Worm (Caenorhabditis elegans) whole organism, L4 larva: ENCODE data around the gene fbxa-199.

Experiments used
- F10B5.3 ChIP-seq: sonication (generic microtip); optimal IDR thresholded peaks from 2 replicates; lab custom pipeline; 2016; ENCODE audit warnings: mild to moderate bottlenecking, missing genetic modification characterization, missing compliant biosample characterization
- Y105C5A.15 ChIP-seq: fragments of 200-800 bp; sonication (Bioruptor generic); IDR thresholded peaks from 2 replicates; pipeline ENCODE4 v1.3.6; 2022; ENCODE audit warnings: missing genetic modification characterization, missing compliant biosample characterization
- Y48G9A.11 ChIP-seq: fragments of 200-800 bp; sonication (Bioruptor generic); IDR thresholded peaks from 2 replicates; pipeline ENCODE4 v1.3.6; 2022; ENCODE audit warnings: missing genetic modification reagents, missing genetic modification characterization, missing compliant biosample characterization
- Y75B8A.6 ChIP-seq: fragments of 200-800 bp; sonication (Bioruptor generic); IDR thresholded peaks from 2 replicates; pipeline ENCODE4 v1.3.6; 2022; ENCODE audit warnings: missing genetic modification reagents, missing genetic modification characterization, missing compliant biosample characterization
- attf-4 ChIP-seq: sonication (generic microtip); optimal IDR thresholded peaks from 3 replicates; lab custom pipeline; 2017; ENCODE audit warnings: missing biosample characterization, missing genetic modification characterization
- ceh-32 ChIP-seq: sonication (generic microtip); optimal IDR thresholded peaks from 2 replicates; lab custom pipeline; 2016; ENCODE audit warnings: mild to moderate bottlenecking, missing genetic modification characterization, missing compliant biosample characterization; ENCODE audit not compliant: poor library complexity
- ceh-82 ChIP-seq: sonication (generic microtip); optimal IDR thresholded peaks from 2 replicates; lab custom pipeline; 2017; ENCODE audit warnings: missing biosample characterization, missing genetic modification characterization
- ctbp-1 ChIP-seq: fragments of 200-800 bp; sonication (Bioruptor generic); IDR thresholded peaks from 2 replicates; pipeline ENCODE4 v1.3.6; 2022; ENCODE audit warnings: missing genetic modification reagents, missing genetic modification characterization, missing compliant biosample characterization
- daf-16 ChIP-seq, 3 experiments: sonication (generic microtip); optimal IDR thresholded peaks; 2 replicates each; lab custom pipeline; 2016 to 2017; ENCODE audit warnings: missing genetic modification characterization in 3 of 3, missing genetic modification reagents in 3 of 3, mild to moderate bottlenecking in 2 of 3, missing compliant biosample characterization in 2 of 3, missing biosample characterization in 1 of 3, moderate library complexity in 1 of 3
- dmd-9 ChIP-seq: fragments of 200-800 bp; sonication (Bioruptor generic); IDR thresholded peaks from 2 replicates; pipeline ENCODE4 v1.3.6; 2022; ENCODE audit warnings: missing genetic modification reagents, missing genetic modification characterization, missing compliant biosample characterization
- dpl-1 ChIP-seq: fragments of 150-350 bp; optimal IDR thresholded peaks from 2 replicates; lab custom pipeline; 2014; ENCODE audit warnings: missing biosample characterization, missing genetic modification reagents, missing genetic modification characterization
- duxl-1 ChIP-seq: sonication (generic microtip); optimal IDR thresholded peaks from 2 replicates; lab custom pipeline; 2016; ENCODE audit warnings: mild to moderate bottlenecking, missing genetic modification characterization, moderate library complexity, missing compliant biosample characterization; ENCODE audit not compliant: poor library complexity
- fos-1 ChIP-seq: fragments of 150-350 bp; optimal IDR thresholded peaks from 2 replicates; lab custom pipeline; 2014; ENCODE audit warnings: missing biosample characterization, missing genetic modification characterization
- gei-8 ChIP-seq: fragments of 200-800 bp; sonication (Bioruptor generic); optimal IDR thresholded peaks from 2 replicates; lab custom pipeline; 2018; ENCODE audit warnings: mild to moderate bottlenecking, missing genetic modification characterization, missing compliant biosample characterization
- hif-1 ChIP-seq, 2 experiments: sonication (generic microtip); optimal IDR thresholded peaks; 2 replicates each; lab custom pipeline; 2016 to 2017; ENCODE audit warnings: missing compliant biosample characterization in 2 of 2, missing genetic modification characterization in 2 of 2, missing genetic modification reagents in 2 of 2, missing genotype in 2 of 2, mild to moderate bottlenecking in 1 of 2
- lim-7 ChIP-seq: fragments of 200-800 bp; sonication (Bioruptor generic); IDR thresholded peaks from 2 replicates; pipeline ENCODE4 v1.3.6; 2022; ENCODE audit warnings: missing genetic modification characterization, missing compliant biosample characterization
- lin-1 ChIP-seq: fragments of 200-800 bp; sonication (Bioruptor generic); IDR thresholded peaks from 2 replicates; pipeline ENCODE4 v1.3.6; 2022; ENCODE audit warnings: missing genetic modification reagents, missing genetic modification characterization, missing compliant biosample characterization
- lin-38 ChIP-seq: fragments of 200-800 bp; sonication (Bioruptor generic); IDR thresholded peaks from 2 replicates; pipeline ENCODE4 v1.3.6; 2022; ENCODE audit warnings: missing genetic modification reagents, missing genetic modification characterization, missing compliant biosample characterization
- lsy-2 ChIP-seq, 2 experiments: fragments of 150-350 bp in 1 of 2; sonication (generic microtip) in 1 of 2; optimal IDR thresholded peaks; 2 replicates each; lab custom pipeline; 2014 to 2017; ENCODE audit warnings: missing biosample characterization in 2 of 2, missing genetic modification characterization in 2 of 2
- mes-2 ChIP-seq: sonication (generic microtip); optimal IDR thresholded peaks from 2 replicates; lab custom pipeline; 2016; ENCODE audit warnings: missing genotype, mild to moderate bottlenecking, missing genetic modification characterization, missing compliant biosample characterization; ENCODE audit not compliant: poor library complexity, severe bottlenecking
- mxl-3 ChIP-seq: fragments of 200-800 bp; sonication (Bioruptor generic); optimal IDR thresholded peaks from 2 replicates; lab custom pipeline; 2018; ENCODE audit warnings: mild to moderate bottlenecking, missing genetic modification characterization, missing compliant biosample characterization
- nhr-102 ChIP-seq: sonication (generic microtip); optimal IDR thresholded peaks from 2 replicates; lab custom pipeline; 2016; ENCODE audit warnings: mild to moderate bottlenecking, missing genetic modification characterization, moderate library complexity, missing compliant biosample characterization
- nhr-28 ChIP-seq: fragments of 150-350 bp; optimal IDR thresholded peaks from 2 replicates; lab custom pipeline; 2014; ENCODE audit warnings: missing biosample characterization, missing genetic modification characterization
- nhr-6 ChIP-seq: fragments of 150-350 bp; optimal IDR thresholded peaks from 2 replicates; lab custom pipeline; 2014; ENCODE audit warnings: missing biosample characterization, missing genetic modification characterization
- php-3 ChIP-seq: fragments of 200-800 bp; sonication (Bioruptor generic); IDR thresholded peaks from 2 replicates; pipeline ENCODE4 v1.3.6; 2022; ENCODE audit warnings: missing genetic modification reagents, missing genetic modification characterization, missing compliant biosample characterization
- skn-1 ChIP-seq: fragments of 150-350 bp; optimal IDR thresholded peaks from 2 replicates; lab custom pipeline; 2014; ENCODE audit warnings: missing biosample characterization, missing genetic modification characterization
- snpc-4 ChIP-seq: fragments of 150-350 bp; optimal IDR thresholded peaks from 2 replicates; lab custom pipeline; 2014; ENCODE audit warnings: missing biosample characterization, missing genetic modification characterization
- unc-130 ChIP-seq: sonication (generic microtip); optimal IDR thresholded peaks from 2 replicates; lab custom pipeline; 2016; ENCODE audit warnings: missing genetic modification reagents, missing genetic modification characterization, missing compliant biosample characterization
- zag-1 ChIP-seq: fragments of 150-350 bp; optimal IDR thresholded peaks from 2 replicates; lab custom pipeline; 2014; ENCODE audit warnings: missing biosample characterization, missing genetic modification characterization
- zip-11 ChIP-seq: fragments of 200-800 bp; sonication (Bioruptor generic); IDR thresholded peaks from 2 replicates; pipeline ENCODE4 v1.3.6; 2022; ENCODE audit warnings: missing genetic modification characterization, missing compliant biosample characterization
- ztf-11 ChIP-seq: fragments of 150-350 bp; optimal IDR thresholded peaks from 2 replicates; lab custom pipeline; 2014; ENCODE audit warnings: missing biosample characterization, missing genetic modification characterization

fbxa-199 gene

ce11 chrV:15395347-15395746 is 3.3 kb downstream of the fbxa-199 start, which contains the start of gene cyb-3:
Gene cyb-3 (plus strand): TSS chrV:15395696.
- TF ChIP-seq lim-7 (GFP tag; lab: Robert Waterston, UW) (no peak), skn-1 (no peak), fos-1 (tag; lab: Kevin White, UChicago) (no peak), gei-8 (GFP tag; lab: Kevin White, UChicago) (no peak), lin-38 (GFP tag; lab: Robert Waterston, UW) (peak; percentile 90), Y48G9A.11 (0 out of 2 replicates have a peak, but pooled peaks have one; percentile 32), unc-130 (GFP tag; lab: Kevin White, UChicago) (peak; percentile 30)

DNA sequence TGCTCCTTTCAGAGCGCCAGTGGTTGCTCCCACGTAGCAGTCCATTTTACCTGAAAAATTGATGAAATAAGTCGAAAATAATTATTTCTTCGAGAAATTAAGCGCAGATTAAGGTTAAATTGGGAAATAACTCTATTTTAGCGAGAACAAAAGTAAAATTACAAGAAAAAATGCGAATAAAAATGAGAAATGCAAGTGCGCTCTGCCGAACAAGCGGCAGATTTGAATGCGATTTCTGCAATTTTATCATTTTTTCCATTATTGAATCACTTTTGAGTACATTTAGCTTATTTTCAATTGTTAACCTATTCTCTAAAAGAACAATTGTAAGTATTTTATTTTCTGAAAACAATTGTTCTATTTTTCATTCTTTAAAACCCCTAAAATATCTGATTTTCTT is 3.7 kb downstream of the fbxa-199 start, which contains the start of gene T06E6.1:
Gene T06E6.1 (minus strand): TSS at position 56 of the 400 bp plus-strand sequence.
- peak; percentile 71 for TF ChIP-seq nhr-6 (tag; lab: Kevin White, UChicago)
- peak; percentile 54 for TF ChIP-seq lin-38 (GFP tag; lab: Robert Waterston, UW)
- TF ChIP-seq dpl-1 (GFP tag; lab: Kevin White, UChicago), result peak; percentile 66
- TF ChIP-seq mxl-3, result no peak
- no peak for TF ChIP-seq fos-1 (tag; lab: Kevin White, UChicago)
- no peak for TF ChIP-seq attf-4 (tag; lab: Kevin White, UChicago)
- no peak for TF ChIP-seq ceh-82 (tag; lab: Kevin White, UChicago)
- TF ChIP-seq daf-16 (GFP tag; optimal IDR thresholded peaks at IDR 0.05; lab: Kevin White, UChicago), result no peak
- no peak for TF ChIP-seq daf-16 (tag; optimal IDR thresholded peaks at IDR 0.05; lab: Kevin White, UChicago)
- TF ChIP-seq lin-1 (GFP tag; lab: Robert Waterston, UW), result no peak
- TF ChIP-seq nhr-102 (tag; lab: Kevin White, UChicago), result no peak
- TF ChIP-seq dmd-9 (GFP tag; lab: Robert Waterston, UW), result no peak

- TF ChIP-seq nhr-102 (tag; lab: Kevin White, UChicago), result no peak
- peak; percentile 53 for TF ChIP-seq lin-38 (GFP tag; lab: Robert Waterston, UW)
These were observed 6.6 kb downstream of the fbxa-199 start for ce11 chrV:15392064-15392463.

ce11 chrV:15388820-15389384 is 9.7 kb downstream of the fbxa-199 start, which contains the start of gene srh-170:
Gene srh-170 (minus strand): TSS chrV:15388870.
- TF ChIP-seq php-3 (0 out of 2 replicates have a peak, but pooled peaks have one; percentile 24), ceh-32 (tag; lab: Kevin White, UChicago) (no peak), Y48G9A.11 (no peak)

- TF ChIP-seq mes-2 (tag; lab: Kevin White, UChicago) (no peak), lim-7 (GFP tag; lab: Robert Waterston, UW) (no peak), ctbp-1 (GFP tag; lab: Robert Waterston, UW) (no peak), duxl-1 (no peak)
These were observed 13.9 kb downstream of the fbxa-199 start, which contains the start of gene str-102 for ce11 chrV:15384733-15385132. Gene str-102 (plus strand): TSS chrV:15385033.

- TF ChIP-seq zag-1 (tag; lab: Kevin White, UChicago) (no peak), lsy-2 (tag; optimal IDR thresholded peaks at IDR 0.05; lab: Kevin White, UChicago) (no peak), zip-11 (no peak), F10B5.3 (tag; lab: Kevin White, UChicago) (no peak), snpc-4 (tag; lab: Kevin White, UChicago) (no peak), Y75B8A.6 (GFP tag; lab: Robert Waterston, UW) (no peak), hif-1 (tag; optimal IDR thresholded peaks at IDR 0.05; lab: Kevin White, UChicago) (no peak), ztf-11 (tag; lab: Kevin White, UChicago) (no peak), nhr-28 (no peak), Y105C5A.15 (no peak)
- TF ChIP-seq, all 104 proteins: peak for 0
These were observed 14.9 kb downstream of the fbxa-199 start, which contains the start of gene str-88 for ce11 chrV:15383739-15384138. Gene str-88 (minus strand): TSS chrV:15383839.
